Fruit fly (Drosophila melanogaster): ENCODE measurements around the gene cal1.

The cal1 gene

DNA sequence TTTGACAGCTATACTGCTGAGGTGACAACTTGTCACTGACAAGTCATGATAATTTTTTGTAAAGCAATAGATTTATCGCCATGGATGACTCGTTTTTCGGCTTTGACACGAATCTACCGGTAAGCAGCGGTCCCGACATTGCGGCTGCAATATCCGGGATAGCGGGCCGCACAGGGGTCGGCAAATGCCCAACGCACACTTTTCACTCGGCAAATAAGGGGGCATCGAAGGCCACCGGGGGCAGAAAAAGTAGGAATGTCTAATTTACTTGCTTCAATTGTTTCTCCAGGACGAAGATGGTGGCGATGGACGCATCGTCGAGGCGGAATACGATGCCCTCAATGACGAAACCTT lies 44.5 kb upstream of the cal1 start:
- no peak for TF ChIP-seq rgr (GFP tag; optimal IDR thresholded peaks at IDR 0.05)
- no peak for TF ChIP-seq Hr78 (GFP tag; optimal IDR thresholded peaks at IDR 0.05)
- TF ChIP-seq dmrt93B (GFP tag; optimal IDR thresholded peaks at IDR 0.05), result no peak
- no peak for TF ChIP-seq Hr83 (GFP tag; optimal IDR thresholded peaks at IDR 0.05; ENCODE audit: poor library complexity, severe bottlenecking)
- TF ChIP-seq Hnf4 (GFP tag; optimal IDR thresholded peaks at IDR 0.05), result no peak
- TF ChIP-seq Dif (GFP tag; optimal IDR thresholded peaks at IDR 0.05; ENCODE audit: partially characterized antibody), result no peak
- no peak for TF ChIP-seq usp (GFP tag; optimal IDR thresholded peaks at IDR 0.05)
- no peak for TF ChIP-seq OdsH (GFP tag; optimal IDR thresholded peaks at IDR 0.05)
- TF ChIP-seq foxo (GFP tag; optimal IDR thresholded peaks at IDR 0.05), result no peak
- TF ChIP-seq Jra (GFP tag; optimal IDR thresholded peaks at IDR 0.05), result no peak

DNA sequence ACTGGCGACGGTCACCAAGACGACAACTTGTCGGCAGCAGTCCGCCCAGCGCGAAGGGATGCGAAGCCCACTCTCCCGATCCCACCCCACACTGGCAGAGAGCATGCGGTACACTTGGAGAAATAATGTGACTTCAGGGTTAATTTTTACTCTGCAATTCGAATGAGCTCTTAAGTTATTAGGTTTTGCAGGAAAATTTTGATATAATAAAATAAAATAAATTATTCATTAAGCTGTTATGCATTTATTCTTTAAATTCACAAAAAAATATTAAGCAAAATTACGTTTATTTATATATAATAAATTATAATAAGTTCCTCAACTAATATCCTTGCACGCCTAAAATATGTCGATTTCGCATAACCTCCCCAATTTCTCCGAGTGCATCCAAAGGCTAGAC lies 39.2 kb upstream of the cal1 start:
- TF ChIP-seq foxo (GFP tag; optimal IDR thresholded peaks at IDR 0.05) (peak in 1 of 2 experiments; percentile 4), Hr78 (GFP tag; optimal IDR thresholded peaks at IDR 0.05) (no peak), rgr (GFP tag; optimal IDR thresholded peaks at IDR 0.05) (peak; percentile 18)

DNA sequence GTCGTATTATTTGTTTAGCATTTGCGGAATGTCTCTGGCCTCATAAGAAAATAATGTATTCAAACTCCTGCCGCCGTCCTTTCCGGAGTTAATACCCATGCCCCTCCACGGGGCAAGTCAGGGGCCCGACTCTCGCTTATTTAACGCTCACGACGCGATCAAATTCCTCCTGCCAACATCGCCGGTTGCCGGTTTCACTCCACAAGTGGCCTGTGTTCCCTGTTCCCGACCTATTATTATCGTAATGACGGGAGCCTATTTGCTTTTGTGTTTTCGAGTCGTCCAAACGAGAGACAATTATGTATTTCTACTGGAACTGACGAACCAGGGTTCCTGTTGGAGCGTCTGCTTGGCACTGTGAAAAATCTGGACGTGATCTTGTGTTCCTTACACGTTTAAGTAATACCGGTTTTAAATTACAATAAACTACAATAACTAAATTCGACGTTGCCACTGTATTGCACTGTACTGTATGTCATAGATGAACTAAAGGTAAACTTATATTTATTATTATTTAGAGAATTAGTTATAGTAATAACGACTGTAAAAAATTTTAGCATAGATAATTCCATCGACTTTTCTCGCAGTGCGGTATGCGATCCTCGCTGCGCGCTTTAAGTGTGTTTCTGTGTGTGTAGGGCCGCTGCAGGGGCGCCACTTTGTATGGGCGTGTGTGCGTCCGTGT lies 35.5 kb upstream of the cal1 start:
- peak; percentile 66 for TF ChIP-seq rgr (GFP tag; optimal IDR thresholded peaks at IDR 0.05)
- TF ChIP-seq sv (GFP tag; optimal IDR thresholded peaks at IDR 0.05), result peak; percentile 33
- TF ChIP-seq fru (GFP tag; optimal IDR thresholded peaks at IDR 0.05), result peak; percentile 71
- TF ChIP-seq Hnf4 (GFP tag; optimal IDR thresholded peaks at IDR 0.05), result peak; percentile 59
- TF ChIP-seq CG9705 (GFP tag; optimal IDR thresholded peaks at IDR 0.05), result peak; percentile 74
- TF ChIP-seq brk (GFP tag; optimal IDR thresholded peaks at IDR 0.05), result peak; percentile 69
- no peak for TF ChIP-seq Hr83 (GFP tag; optimal IDR thresholded peaks at IDR 0.05; ENCODE audit: poor library complexity, severe bottlenecking)
- peak; percentile 61 for TF ChIP-seq dmrt93B (GFP tag; optimal IDR thresholded peaks at IDR 0.05)
- peak; percentile 88 for TF ChIP-seq HLH106 (tag; optimal IDR thresholded peaks at IDR 0.05)
- peak; percentile 78 for TF ChIP-seq woc (GFP tag; optimal IDR thresholded peaks at IDR 0.05)
- peak; percentile 34 for TF ChIP-seq Rel (GFP tag; optimal IDR thresholded peaks at IDR 0.05)
- peak; percentile 39 for TF ChIP-seq Rel (tag; optimal IDR thresholded peaks at IDR 0.05)
- no peak for TF ChIP-seq Abd-B (GFP tag; optimal IDR thresholded peaks at IDR 0.05)
- no peak for TF ChIP-seq Hr78 (GFP tag; optimal IDR thresholded peaks at IDR 0.05)
- TF ChIP-seq ey (GFP tag; optimal IDR thresholded peaks at IDR 0.05), result peak; percentile 72
- peak; percentile 80 for TF ChIP-seq Sp1 (GFP tag; optimal IDR thresholded peaks at IDR 0.05)
- no peak for TF ChIP-seq jim (GFP tag; optimal IDR thresholded peaks at IDR 0.05)
- peak; percentile 62 for TF ChIP-seq psq (GFP tag; optimal IDR thresholded peaks at IDR 0.05)
- TF ChIP-seq h (GFP tag; optimal IDR thresholded peaks at IDR 0.05), result peak; percentile 84
- TF ChIP-seq lola (GFP tag; optimal IDR thresholded peaks at IDR 0.05), result no peak
- TF ChIP-seq GATAd (GFP tag; optimal IDR thresholded peaks at IDR 0.05), result no peak
- TF ChIP-seq OdsH (GFP tag; optimal IDR thresholded peaks at IDR 0.05), result peak; percentile 79
- peak; percentile 71 for TF ChIP-seq br (GFP tag; optimal IDR thresholded peaks at IDR 0.05)
- TF ChIP-seq tai (GFP tag; optimal IDR thresholded peaks at IDR 0.05), result peak; percentile 34
- peak; percentile 59 for TF ChIP-seq sage (GFP tag; optimal IDR thresholded peaks at IDR 0.05)
- TF ChIP-seq dl (GFP tag; optimal IDR thresholded peaks at IDR 0.05; ENCODE audit: insufficient read depth in 1 of 2, partially characterized antibody in 2 of 2), result no peak
- TF ChIP-seq usp (GFP tag; optimal IDR thresholded peaks at IDR 0.05), result no peak
- peak; percentile 46 for TF ChIP-seq CG32264 (GFP tag; optimal IDR thresholded peaks at IDR 0.05)
- peak in 1 of 2 experiments; percentile 63 for TF ChIP-seq foxo (GFP tag; optimal IDR thresholded peaks at IDR 0.05)

DNA sequence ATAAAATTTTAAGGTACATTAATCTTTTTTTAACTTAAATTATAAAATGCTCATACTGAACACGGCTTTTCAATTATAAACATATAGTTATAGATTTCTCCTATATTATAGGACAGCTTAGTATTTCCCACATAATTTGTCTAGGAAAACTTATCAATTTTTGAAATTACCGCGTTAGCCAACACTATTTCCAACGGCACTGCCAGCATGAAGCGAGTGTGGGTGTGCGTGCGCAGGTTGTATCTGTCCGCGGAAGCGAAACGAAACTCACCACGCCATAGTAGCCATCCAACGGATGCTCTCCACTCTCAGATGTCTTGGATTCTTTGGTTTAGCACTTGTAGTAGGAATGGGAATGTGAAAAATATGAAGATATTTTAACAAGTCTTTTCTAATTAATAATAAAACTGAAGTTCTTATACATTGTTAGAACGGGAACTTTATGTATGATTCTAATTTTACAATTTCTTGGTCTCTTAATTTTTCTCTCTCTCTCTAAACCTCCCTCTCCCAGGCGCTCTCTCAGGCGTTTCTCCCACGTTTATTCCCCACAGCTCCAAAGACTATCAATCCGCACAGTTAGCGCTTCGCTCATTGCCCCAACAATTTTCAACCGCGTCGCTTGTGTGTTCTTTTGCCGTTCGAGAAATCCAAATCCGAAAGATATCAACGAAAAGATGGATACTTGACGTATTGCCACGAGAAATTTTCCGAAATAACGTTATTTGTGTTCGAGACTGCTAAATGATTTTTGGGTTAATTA lies 34.5 kb upstream of the cal1 start, which contains the start of gene Dad:
TSS of gene Dad (plus strand) at position 593 of the 763 bp plus-strand sequence.
- TF ChIP-seq foxo (GFP tag; optimal IDR thresholded peaks at IDR 0.05) (peak in 1 of 2 experiments; percentile 71), Dif (GFP tag; optimal IDR thresholded peaks at IDR 0.05; ENCODE audit: partially characterized antibody) (peak; percentile 66), Hr83 (GFP tag; optimal IDR thresholded peaks at IDR 0.05; ENCODE audit: poor library complexity, severe bottlenecking) (peak; percentile 51), CG9705 (GFP tag; optimal IDR thresholded peaks at IDR 0.05) (no peak), sv (GFP tag; optimal IDR thresholded peaks at IDR 0.05) (no peak), usp (GFP tag; optimal IDR thresholded peaks at IDR 0.05) (no peak), psq (GFP tag; optimal IDR thresholded peaks at IDR 0.05) (no peak), Sp1 (GFP tag; optimal IDR thresholded peaks at IDR 0.05) (peak; percentile 34), Dfd (GFP tag; optimal IDR thresholded peaks at IDR 0.05) (no peak), h (GFP tag; optimal IDR thresholded peaks at IDR 0.05) (peak; percentile 83), Hr78 (GFP tag; optimal IDR thresholded peaks at IDR 0.05) (no peak), CG32264 (GFP tag; optimal IDR thresholded peaks at IDR 0.05) (peak; percentile 1), CrebA (GFP tag; optimal IDR thresholded peaks at IDR 0.05; ENCODE audit: borderline replicate concordance) (peak; percentile 8), fru (GFP tag; optimal IDR thresholded peaks at IDR 0.05) (peak; percentile 69), Myc (optimal IDR thresholded peaks at IDR 0.05) (no peak), ey (GFP tag; optimal IDR thresholded peaks at IDR 0.05) (peak; percentile 49), HLH106 (tag; optimal IDR thresholded peaks at IDR 0.05) (peak; percentile 55), OdsH (GFP tag; optimal IDR thresholded peaks at IDR 0.05) (peak; percentile 49), Mio (GFP tag; optimal IDR thresholded peaks at IDR 0.05) (no peak), br (GFP tag; optimal IDR thresholded peaks at IDR 0.05) (peak; percentile 75), dl (GFP tag; optimal IDR thresholded peaks at IDR 0.05; ENCODE audit: insufficient read depth in 1 of 2, partially characterized antibody in 2 of 2) (peak; percentile 53 to 70), GATAd (GFP tag; optimal IDR thresholded peaks at IDR 0.05) (no peak), Vsx2 (GFP tag; optimal IDR thresholded peaks at IDR 0.05; ENCODE audit: partially characterized antibody) (peak; percentile 20), tai (GFP tag; optimal IDR thresholded peaks at IDR 0.05) (peak; percentile 55), Rel (GFP tag; optimal IDR thresholded peaks at IDR 0.05) (peak; percentile 10), Rel (tag; optimal IDR thresholded peaks at IDR 0.05) (peak; percentile 8), sage (GFP tag; optimal IDR thresholded peaks at IDR 0.05) (peak; percentile 49), woc (GFP tag; optimal IDR thresholded peaks at IDR 0.05) (no peak), rgr (GFP tag; optimal IDR thresholded peaks at IDR 0.05) (peak; percentile 78), brk (GFP tag; optimal IDR thresholded peaks at IDR 0.05) (peak; percentile 64), Hnf4 (GFP tag; optimal IDR thresholded peaks at IDR 0.05) (peak; percentile 48)
